Worm (Caenorhabditis elegans) whole organism, mixed stage, embryonic: Measurements from ENCODE around the gene bath-3.

Source experiments
- nhr-76 ChIP-seq: sonication (generic microtip); optimal IDR thresholded peaks from 2 replicates; lab custom pipeline; 2017; ENCODE audit warnings: missing biosample characterization, missing genetic modification characterization
- ztf-11 ChIP-seq: fragments of 150-350 bp; optimal IDR thresholded peaks from 2 replicates; lab custom pipeline; 2014; ENCODE audit warnings: missing biosample characterization, missing genetic modification characterization

DNA sequence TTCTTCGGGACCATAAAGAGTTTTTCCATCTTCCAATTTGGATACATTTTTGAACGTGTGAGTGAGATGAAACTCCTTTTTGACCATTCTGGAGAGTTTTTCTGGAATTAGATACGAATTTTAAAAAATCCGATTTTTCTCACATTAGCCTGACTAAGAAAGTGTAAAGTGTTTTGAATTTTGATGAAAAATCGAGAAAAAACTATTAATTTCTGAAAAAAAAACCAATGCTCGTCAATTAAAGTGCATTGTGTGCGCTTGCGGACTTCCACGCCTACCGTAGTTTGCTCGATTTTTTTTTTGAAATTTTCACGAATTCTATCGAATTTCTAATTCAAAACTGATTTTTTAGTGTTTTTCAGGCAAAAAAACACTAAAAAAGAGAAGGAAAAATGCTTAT, 1.6 kb downstream of the bath-3 start, which contains the start of gene bath-1:
- no peak for TF ChIP-seq nhr-76 (tag; lab: Kevin White, UChicago)
- TF ChIP-seq ztf-11 (tag; lab: Kevin White, UChicago): no peak
